Worm (Caenorhabditis elegans): ENCODE data around the gene scrm-8.

Gene scrm-8

DNA sequence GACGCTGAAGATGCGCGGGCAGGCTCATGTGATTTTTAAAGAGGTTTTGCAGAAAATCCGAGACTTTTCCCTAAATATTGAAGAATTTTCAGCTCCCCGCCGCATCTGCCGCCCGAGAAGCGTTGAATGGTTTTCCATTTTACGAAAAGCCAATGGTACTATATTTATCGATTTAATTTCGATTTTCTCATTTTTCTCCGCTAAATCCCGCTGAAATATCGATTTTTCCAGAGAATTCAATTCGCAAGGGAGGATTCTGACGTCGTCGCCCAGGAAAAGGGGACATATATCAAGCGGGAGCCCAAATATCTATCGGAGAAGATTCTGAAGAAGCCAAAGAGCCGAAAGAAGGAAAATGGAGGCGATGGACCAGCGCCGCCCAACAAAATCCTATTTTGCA, 7.8 kb downstream of the scrm-8 start:
- TF ChIP-seq lsl-1 (GFP tag; optimal IDR thresholded peaks at IDR 0.05) (no peak), attf-3 (GFP tag; conservative IDR thresholded peaks at IDR 0.05) (no peak), nhr-80 (tag; optimal IDR thresholded peaks at IDR 0.05) (no peak), mxl-1 (tag; optimal IDR thresholded peaks at IDR 0.05) (no peak), ceh-91 (GFP tag; IDR thresholded peaks at IDR 0.05) (no peak), T07F8.4 (tag; optimal IDR thresholded peaks at IDR 0.05) (no peak), F39B2.1 (GFP tag; IDR thresholded peaks at IDR 0.05) (no peak), athp-1 (tag; optimal IDR thresholded peaks at IDR 0.05) (no peak), sdz-38 (tag; optimal IDR thresholded peaks at IDR 0.05) (no peak), ets-4 (GFP tag; optimal IDR thresholded peaks at IDR 0.05) (no peak), ceh-40 (GFP tag; IDR thresholded peaks at IDR 0.05) (no peak), ztf-18 (tag; optimal IDR thresholded peaks at IDR 0.05) (no peak), C17E4.6 (GFP tag; IDR thresholded peaks at IDR 0.05) (no peak), pha-4 (tag; optimal IDR thresholded peaks at IDR 0.05) (no peak), F37B4.10 (GFP tag; IDR thresholded peaks at IDR 0.05) (no peak), fkh-3 (tag; optimal IDR thresholded peaks at IDR 0.05) (no peak), ztf-6 (GFP tag; IDR thresholded peaks at IDR 0.05) (no peak), unc-62 (GFP tag; optimal IDR thresholded peaks at IDR 0.05) (no peak)

DNA sequence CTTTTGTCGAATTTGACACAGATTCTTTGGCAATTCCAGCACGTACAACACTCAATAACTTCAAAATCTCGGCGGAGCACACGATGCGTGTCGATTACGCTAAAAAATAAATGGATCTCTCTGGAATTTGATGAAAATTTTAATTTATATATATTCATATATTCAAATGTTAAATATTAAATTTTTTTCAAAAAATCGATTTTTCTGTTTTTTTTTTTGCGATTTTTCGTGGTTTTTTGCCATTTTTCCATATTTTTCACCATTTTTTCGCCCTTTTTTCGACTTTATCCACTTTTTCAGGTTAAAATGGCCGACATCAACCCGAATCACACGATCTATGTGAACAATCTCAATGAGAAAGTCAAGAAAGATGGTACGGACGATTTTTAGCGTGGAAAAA, 9.3 kb downstream of the scrm-8 start, which contains the start of gene rnp-3:
TSS of gene rnp-3 (plus strand) at position 301 of the 400 bp plus-strand sequence.
- no peak for TF ChIP-seq Y53F4B.3 (GFP tag; IDR thresholded peaks at IDR 0.05)
- TF ChIP-seq nhr-27 (tag; optimal IDR thresholded peaks at IDR 0.05): no peak
- TF ChIP-seq let-526 (GFP tag; IDR thresholded peaks at IDR 0.05): no peak
- TF ChIP-seq attf-5 (GFP tag; optimal IDR thresholded peaks at IDR 0.05): no peak
- TF ChIP-seq tlf-1 (GFP tag; optimal IDR thresholded peaks at IDR 0.05): no peak
- no peak for TF ChIP-seq lin-35 (GFP tag; optimal IDR thresholded peaks at IDR 0.05)
- TF ChIP-seq madf-8 (GFP tag; conservative IDR thresholded peaks at IDR 0.05): no peak
- no peak for TF ChIP-seq F10E7.11 (tag; optimal IDR thresholded peaks at IDR 0.05)
- TF ChIP-seq F39B2.1 (GFP tag; IDR thresholded peaks at IDR 0.05): no peak
- TF ChIP-seq nfya-1 (tag; optimal IDR thresholded peaks at IDR 0.05; ENCODE audit: borderline replicate concordance, insufficient read depth): no peak
- TF ChIP-seq egrh-3 (GFP tag; IDR thresholded peaks at IDR 0.05): no peak

DNA sequence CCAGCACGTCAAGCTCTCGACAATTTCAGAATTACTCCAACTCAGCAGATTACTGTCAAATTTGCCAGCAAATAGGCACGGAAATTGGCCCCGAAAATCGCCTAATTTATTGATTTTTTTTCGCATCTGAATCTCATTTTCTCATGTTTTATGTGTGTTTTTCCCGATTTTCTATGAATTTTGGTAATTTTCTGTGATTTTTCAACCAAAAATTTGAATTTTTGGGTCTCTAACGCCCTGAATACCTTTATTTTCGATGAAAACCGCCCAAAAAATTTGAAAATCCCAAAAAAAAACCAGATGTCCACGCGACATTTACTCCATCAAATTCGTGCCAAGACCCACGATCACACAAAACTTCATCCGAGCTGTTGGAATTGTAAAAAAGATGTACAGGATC, 11.6 kb downstream of the scrm-8 start, which contains the start of gene dnj-15:
TSS of gene dnj-15 (plus strand) at position 301 of the 400 bp plus-strand sequence.
- TF ChIP-seq tbp1 (GFP tag; optimal IDR thresholded peaks at IDR 0.05) (no peak), B0035.1 (tag; optimal IDR thresholded peaks at IDR 0.05) (no peak), ztf-28 (GFP tag; IDR thresholded peaks at IDR 0.05) (no peak), hmg-20 (GFP tag; IDR thresholded peaks at IDR 0.05) (no peak)

DNA sequence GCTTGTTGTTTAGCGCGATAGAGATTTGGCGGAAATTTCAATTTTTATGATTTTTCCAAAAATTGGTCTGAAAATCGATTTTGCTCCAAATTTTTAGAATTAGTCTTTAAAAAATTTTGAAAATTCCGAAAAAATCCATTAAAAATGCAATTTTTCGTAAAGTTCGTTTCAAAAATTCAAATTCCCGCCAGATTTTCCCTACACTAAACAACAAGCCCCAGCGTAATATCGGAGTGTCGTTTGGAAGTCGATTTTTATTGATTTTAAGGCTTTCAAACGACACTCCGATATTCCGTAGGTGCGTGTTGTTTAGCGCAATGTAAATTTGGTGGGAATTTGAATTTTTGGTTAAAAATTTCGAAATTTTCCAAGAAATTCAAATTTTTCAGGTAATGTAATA, 12.2 kb downstream of the scrm-8 start:
- TF ChIP-seq madf-6 (GFP tag; IDR thresholded peaks at IDR 0.05) (peak; percentile 30; the same call in 1 of the 2 replicates), dox-1 (GFP tag; IDR thresholded peaks at IDR 0.05) (0 out of 2 replicates have a peak, but pooled peaks have one; percentile 36), efl-1 (GFP tag; optimal IDR thresholded peaks at IDR 0.05) (peak; percentile 32), attf-3 (GFP tag; conservative IDR thresholded peaks at IDR 0.05) (peak; percentile 90), F49E8.2 (tag; optimal IDR thresholded peaks at IDR 0.05; ENCODE audit: insufficient read depth) (peak; percentile 50), akir-1 (GFP tag; optimal IDR thresholded peaks at IDR 0.05) (no peak), mcd-1 (GFP tag; IDR thresholded peaks at IDR 0.05) (0 out of 2 replicates have a peak, but pooled peaks have one; percentile 12), F55B11.4 (tag; optimal IDR thresholded peaks at IDR 0.05; ENCODE audit: borderline replicate concordance, insufficient read depth) (no peak), sea-2 (GFP tag; IDR thresholded peaks at IDR 0.05) (no peak), lin-35 (GFP tag; optimal IDR thresholded peaks at IDR 0.05) (no peak), lin-54 (GFP tag; optimal IDR thresholded peaks at IDR 0.05) (peak; percentile 83), D2030.7 (GFP tag; IDR thresholded peaks at IDR 0.05) (peak; percentile 32; the same call in 1 of the 2 replicates), lsl-1 (GFP tag; optimal IDR thresholded peaks at IDR 0.05) (peak; percentile 43), pbrm-1 (GFP tag; IDR thresholded peaks at IDR 0.05) (no peak)

Measured in whole organism, young adult.